Worm (Caenorhabditis elegans) whole organism, L4 larva: ENCODE results near the gene ttc-4.

Source experiments
- D1046.2 ChIP-seq: fragments of 200-800 bp; sonication (Bioruptor generic); IDR thresholded peaks from 2 replicates; pipeline ENCODE4 v1.3.6; 2022; ENCODE audit warnings: missing genetic modification characterization, missing compliant biosample characterization
- F10B5.3 ChIP-seq: sonication (generic microtip); optimal IDR thresholded peaks from 2 replicates; lab custom pipeline; 2016; ENCODE audit warnings: mild to moderate bottlenecking, missing genetic modification characterization, missing compliant biosample characterization
- F44E2.7 ChIP-seq: fragments of 200-800 bp; sonication (Bioruptor generic); IDR thresholded peaks from 2 replicates; pipeline ENCODE4 v2.1.2; 2022; ENCODE audit warnings: missing genetic modification characterization, missing compliant biosample characterization
- F49E8.2 ChIP-seq: sonication (generic microtip); optimal IDR thresholded peaks from 2 replicates; lab custom pipeline; 2016; ENCODE audit warnings: missing compliant biosample characterization, mild to moderate bottlenecking, missing genetic modification characterization, borderline replicate concordance
- R02D3.7 ChIP-seq: fragments of 150-350 bp; sonication (generic microtip); optimal IDR thresholded peaks from 3 replicates; lab custom pipeline; 2014; ENCODE audit warnings: missing biosample characterization, missing genetic modification characterization
- T26A8.4 ChIP-seq: fragments of 200-800 bp; sonication (Bioruptor generic); IDR thresholded peaks from 2 replicates; pipeline ENCODE4 v1.3.6; 2022; ENCODE audit warnings: missing genetic modification characterization, missing compliant biosample characterization
- Y105C5A.15 ChIP-seq: fragments of 200-800 bp; sonication (Bioruptor generic); IDR thresholded peaks from 2 replicates; pipeline ENCODE4 v1.3.6; 2022; ENCODE audit warnings: missing genetic modification characterization, missing compliant biosample characterization
- Y5F2A.4 ChIP-seq: fragments of 200-800 bp; sonication (Bioruptor generic); optimal IDR thresholded peaks from 2 replicates; lab custom pipeline; 2018; ENCODE audit warnings: mild to moderate bottlenecking, missing genetic modification characterization, missing compliant biosample characterization
- Y75B8A.6 ChIP-seq: fragments of 200-800 bp; sonication (Bioruptor generic); IDR thresholded peaks from 2 replicates; pipeline ENCODE4 v1.3.6; 2022; ENCODE audit warnings: missing genetic modification reagents, missing genetic modification characterization, missing compliant biosample characterization
- ZK337.2 ChIP-seq: fragments of 200-800 bp; sonication (Bioruptor generic); IDR thresholded peaks from 2 replicates; pipeline ENCODE4 v1.3.6; 2022; ENCODE audit warnings: missing genetic modification reagents, missing genetic modification characterization, missing compliant biosample characterization
- ZK546.5 ChIP-seq, 2 experiments: sonication (generic microtip); optimal IDR thresholded peaks; 2 replicates each; lab custom pipeline; 2017; ENCODE audit warnings: missing biosample characterization in 2 of 2, missing genetic modification characterization in 2 of 2
- aly-2 ChIP-seq: sonication (generic microtip); optimal IDR thresholded peaks from 2 replicates; lab custom pipeline; 2018; ENCODE audit warnings: missing biosample characterization, missing genetic modification characterization
- ama-1 ChIP-seq: fragments of 150-350 bp; optimal IDR thresholded peaks from 2 replicates; lab custom pipeline; 2014; ENCODE audit warnings: inconsistent platforms, mixed read lengths
- ceh-20 ChIP-seq: fragments of 200-800 bp; sonication (Bioruptor generic); IDR thresholded peaks from 2 replicates; pipeline ENCODE4 v1.3.6; 2022; ENCODE audit warnings: missing genetic modification reagents, missing genetic modification characterization, missing compliant biosample characterization
- ceh-44 ChIP-seq: fragments of 200-800 bp; sonication (Bioruptor generic); IDR thresholded peaks from 2 replicates; pipeline ENCODE4 v1.3.6; 2022; ENCODE audit warnings: missing genetic modification reagents, missing genetic modification characterization, missing compliant biosample characterization
- cey-2 ChIP-seq: sonication (generic microtip); optimal IDR thresholded peaks from 3 replicates; lab custom pipeline; 2017; ENCODE audit warnings: missing genetic modification characterization, mild to moderate bottlenecking, missing compliant biosample characterization, antibody characterized with exemption, borderline replicate concordance; ENCODE audit not compliant: insufficient read depth
- ctbp-1 ChIP-seq: fragments of 200-800 bp; sonication (Bioruptor generic); IDR thresholded peaks from 2 replicates; pipeline ENCODE4 v1.3.6; 2022; ENCODE audit warnings: missing genetic modification reagents, missing genetic modification characterization, missing compliant biosample characterization
- daf-12 ChIP-seq: fragments of 150-350 bp; optimal IDR thresholded peaks from 2 replicates; lab custom pipeline; 2014; ENCODE audit warnings: missing biosample characterization, missing genetic modification reagents, missing genetic modification characterization
- daf-19 ChIP-seq: fragments of 200-800 bp; sonication (Bioruptor generic); conservative IDR thresholded peaks from 2 replicates; pipeline ENCODE4 v1.3.6; 2022; ENCODE audit warnings: missing genetic modification characterization, missing compliant biosample characterization
- dmd-6 ChIP-seq: fragments of 200-800 bp; sonication (Bioruptor generic); IDR thresholded peaks from 2 replicates; pipeline ENCODE4 v1.3.6; 2022; ENCODE audit warnings: missing genetic modification reagents, missing genetic modification characterization, missing compliant biosample characterization
- dmd-9 ChIP-seq: fragments of 200-800 bp; sonication (Bioruptor generic); IDR thresholded peaks from 2 replicates; pipeline ENCODE4 v1.3.6; 2022; ENCODE audit warnings: missing genetic modification reagents, missing genetic modification characterization, missing compliant biosample characterization
- dve-1 ChIP-seq: sonication (generic microtip); optimal IDR thresholded peaks from 2 replicates; lab custom pipeline; 2017; ENCODE audit warnings: antibody characterized with exemption, mild to moderate bottlenecking, missing genetic modification characterization, missing compliant biosample characterization; ENCODE audit not compliant: insufficient read depth
- egl-27 ChIP-seq: sonication (generic microtip); optimal IDR thresholded peaks from 3 replicates; lab custom pipeline; 2017; ENCODE audit warnings: missing biosample characterization, missing genetic modification reagents, missing genetic modification characterization
- gei-8 ChIP-seq: fragments of 200-800 bp; sonication (Bioruptor generic); optimal IDR thresholded peaks from 2 replicates; lab custom pipeline; 2018; ENCODE audit warnings: mild to moderate bottlenecking, missing genetic modification characterization, missing compliant biosample characterization
- hif-1 ChIP-seq, 2 experiments: sonication (generic microtip); optimal IDR thresholded peaks; 2 replicates each; lab custom pipeline; 2016 to 2017; ENCODE audit warnings: missing compliant biosample characterization in 2 of 2, missing genetic modification characterization in 2 of 2, missing genetic modification reagents in 2 of 2, missing genotype in 2 of 2, mild to moderate bottlenecking in 1 of 2
- hlh-30 ChIP-seq: sonication (generic microtip); optimal IDR thresholded peaks from 2 replicates; lab custom pipeline; 2017; ENCODE audit warnings: antibody characterized with exemption, mild to moderate bottlenecking, missing genetic modification characterization, missing compliant biosample characterization; ENCODE audit not compliant: insufficient read depth
- hmg-1.1 ChIP-seq: fragments of 200-800 bp; sonication (Bioruptor generic); IDR thresholded peaks from 2 replicates; pipeline ENCODE4 v1.3.6; 2022; ENCODE audit warnings: missing genetic modification reagents, missing genetic modification characterization, missing compliant biosample characterization
- jun-1 ChIP-seq: fragments of 150-350 bp; optimal IDR thresholded peaks from 2 replicates; lab custom pipeline; 2014; ENCODE audit warnings: missing biosample characterization, missing genetic modification reagents, missing genetic modification characterization
- lin-1 ChIP-seq: fragments of 200-800 bp; sonication (Bioruptor generic); IDR thresholded peaks from 2 replicates; pipeline ENCODE4 v1.3.6; 2022; ENCODE audit warnings: missing genetic modification reagents, missing genetic modification characterization, missing compliant biosample characterization
- lin-13 ChIP-seq: fragments of 150-350 bp; optimal IDR thresholded peaks from 2 replicates; lab custom pipeline; 2014; ENCODE audit warnings: missing biosample characterization, missing genetic modification reagents, missing genetic modification characterization
- lin-15B ChIP-seq: fragments of 150-350 bp; sonication (generic microtip); optimal IDR thresholded peaks from 3 replicates; lab custom pipeline; 2014; ENCODE audit warnings: missing biosample characterization, missing genetic modification characterization
- lin-29 ChIP-seq: fragments of 200-800 bp; sonication (Bioruptor generic); IDR thresholded peaks from 2 replicates; pipeline ENCODE4 v1.3.6; 2022; ENCODE audit warnings: missing genetic modification reagents, missing genetic modification characterization, missing compliant biosample characterization
- lir-3 ChIP-seq: sonication (generic microtip); optimal IDR thresholded peaks from 2 replicates; lab custom pipeline; 2016; ENCODE audit warnings: mild to moderate bottlenecking, missing genetic modification characterization, missing compliant biosample characterization
- madf-9 ChIP-seq: fragments of 200-800 bp; sonication (Bioruptor generic); conservative IDR thresholded peaks from 2 replicates; pipeline ENCODE4 v1.3.6; 2022; ENCODE audit warnings: missing genetic modification reagents, missing genetic modification characterization, missing compliant biosample characterization
- mdl-1 ChIP-seq, 2 experiments: fragments of 150-350 bp in 1 of 2; sonication (generic microtip) in 1 of 2; optimal IDR thresholded peaks; 2 replicates each; lab custom pipeline; 2014 to 2017; ENCODE audit warnings: missing biosample characterization in 2 of 2, missing genetic modification characterization in 2 of 2
- mdt-29 ChIP-seq: fragments of 200-800 bp; sonication (Bioruptor generic); IDR thresholded peaks from 2 replicates; pipeline ENCODE4 v1.3.6; 2022; ENCODE audit warnings: missing genetic modification reagents, missing genetic modification characterization, missing compliant biosample characterization
- mes-2 ChIP-seq: sonication (generic microtip); optimal IDR thresholded peaks from 2 replicates; lab custom pipeline; 2016; ENCODE audit warnings: missing genotype, mild to moderate bottlenecking, missing genetic modification characterization, missing compliant biosample characterization; ENCODE audit not compliant: poor library complexity, severe bottlenecking
- mxl-2 ChIP-seq: fragments of 200-800 bp; sonication (Bioruptor generic); conservative IDR thresholded peaks from 2 replicates; pipeline ENCODE4 v1.3.6; 2022; ENCODE audit warnings: missing genetic modification reagents, missing genetic modification characterization, missing compliant biosample characterization
- nhr-11 ChIP-seq: fragments of 150-350 bp; optimal IDR thresholded peaks from 2 replicates; lab custom pipeline; 2014; ENCODE audit warnings: missing biosample characterization, missing genetic modification characterization
- nhr-41 ChIP-seq: fragments of 200-800 bp; sonication (Bioruptor generic); IDR thresholded peaks from 2 replicates; pipeline ENCODE4 v1.3.6; 2022; ENCODE audit warnings: missing genetic modification reagents, missing genetic modification characterization, missing compliant biosample characterization
- nhr-6 ChIP-seq: fragments of 150-350 bp; optimal IDR thresholded peaks from 2 replicates; lab custom pipeline; 2014; ENCODE audit warnings: missing biosample characterization, missing genetic modification characterization
- php-3 ChIP-seq: fragments of 200-800 bp; sonication (Bioruptor generic); IDR thresholded peaks from 2 replicates; pipeline ENCODE4 v1.3.6; 2022; ENCODE audit warnings: missing genetic modification reagents, missing genetic modification characterization, missing compliant biosample characterization
- saeg-2 ChIP-seq: fragments of 200-800 bp; sonication (Bioruptor generic); IDR thresholded peaks from 2 replicates; pipeline ENCODE4 v1.3.6; 2022; ENCODE audit warnings: missing genetic modification reagents, missing genetic modification characterization, missing compliant biosample characterization
- sdz-12 ChIP-seq: fragments of 200-800 bp; sonication (Bioruptor generic); optimal IDR thresholded peaks from 2 replicates; lab custom pipeline; 2018; ENCODE audit warnings: mild to moderate bottlenecking, missing genetic modification characterization, missing compliant biosample characterization
- snpc-1.2 ChIP-seq: fragments of 200-800 bp; sonication (Bioruptor generic); IDR thresholded peaks from 2 replicates; pipeline ENCODE4 v1.3.6; 2022; ENCODE audit warnings: missing genetic modification reagents, missing genetic modification characterization, missing compliant biosample characterization
- tra-1 ChIP-seq: fragments of 200-800 bp; sonication (Bioruptor generic); IDR thresholded peaks from 2 replicates; pipeline ENCODE4 v1.3.6; 2022; ENCODE audit warnings: missing genetic modification reagents, missing genetic modification characterization, missing compliant biosample characterization
- vab-7 ChIP-seq: fragments of 200-800 bp; sonication (Bioruptor generic); IDR thresholded peaks from 2 replicates; pipeline ENCODE4 v1.3.6; 2022; ENCODE audit warnings: missing genetic modification reagents, missing genetic modification characterization, missing compliant biosample characterization
- zfp-2 ChIP-seq: sonication (generic microtip); optimal IDR thresholded peaks from 2 replicates; lab custom pipeline; 2016; ENCODE audit warnings: mild to moderate bottlenecking, missing genetic modification characterization, missing compliant biosample characterization
- zfp-3 ChIP-seq: fragments of 200-800 bp; sonication (Bioruptor generic); conservative IDR thresholded peaks from 2 replicates; pipeline ENCODE4 v1.3.6; 2022; ENCODE audit warnings: missing genetic modification reagents, missing genetic modification characterization, missing compliant biosample characterization
- zip-11 ChIP-seq: fragments of 200-800 bp; sonication (Bioruptor generic); IDR thresholded peaks from 2 replicates; pipeline ENCODE4 v1.3.6; 2022; ENCODE audit warnings: missing genetic modification characterization, missing compliant biosample characterization
- ztf-7 ChIP-seq: fragments of 150-350 bp; optimal IDR thresholded peaks from 2 replicates; lab custom pipeline; 2014; ENCODE audit warnings: missing biosample characterization, missing genetic modification characterization

ttc-4 gene

DNA sequence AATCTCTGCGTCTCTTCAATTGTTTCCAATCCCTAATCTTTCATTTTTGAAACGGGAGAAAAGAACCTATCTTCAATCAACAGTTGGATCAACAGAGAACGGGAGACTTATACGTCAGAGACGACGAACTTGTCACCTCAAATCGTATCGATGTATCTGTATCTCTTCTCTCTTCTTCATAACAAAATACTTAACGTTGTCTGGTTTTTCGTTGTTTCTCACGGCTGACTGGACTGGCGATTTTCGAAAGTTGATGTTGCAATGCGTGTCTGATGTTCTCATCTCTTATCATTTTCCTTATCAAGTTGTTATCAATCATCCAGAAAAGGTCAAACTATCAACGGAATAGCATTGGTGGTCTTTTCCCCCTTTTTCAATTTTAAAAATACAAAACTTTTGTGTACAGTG is 11.0 kb downstream of the ttc-4 start:
- no peak for TF ChIP-seq lin-1 (GFP tag; lab: Robert Waterston, UW)
- TF ChIP-seq hmg-1.1 (GFP tag; lab: Robert Waterston, UW) = no peak
- no peak for TF ChIP-seq egl-27 (tag; lab: Kevin White, UChicago)
- TF ChIP-seq mxl-2 (GFP tag; lab: Robert Waterston, UW) = no peak
- no peak for TF ChIP-seq madf-9 (GFP tag; lab: Robert Waterston, UW)
- no peak for TF ChIP-seq gei-8 (GFP tag; lab: Kevin White, UChicago)
- TF ChIP-seq aly-2 (tag; lab: Kevin White, UChicago) = no peak
- no peak for TF ChIP-seq ceh-20
- TF ChIP-seq F44E2.7 (GFP tag; lab: Robert Waterston, UW) = no peak
- TF ChIP-seq dve-1 (tag; lab: Kevin White, UChicago) = peak; percentile 68
- 0 out of 2 replicates have a peak, but pooled peaks have one; percentile 5 for TF ChIP-seq tra-1
- no peak for TF ChIP-seq D1046.2 (GFP tag; lab: Robert Waterston, UW)
- no peak for TF ChIP-seq lin-15B (tag; lab: Kevin White, UChicago)
- no peak for TF ChIP-seq nhr-11
- TF ChIP-seq php-3 (GFP tag; lab: Robert Waterston, UW) = peak; percentile 41; the same call in 1 of the 2 replicates
- TF ChIP-seq T26A8.4 (GFP tag; lab: Robert Waterston, UW) = no peak
- TF ChIP-seq ctbp-1 (GFP tag; lab: Robert Waterston, UW) = no peak
- TF ChIP-seq dmd-6 (GFP tag; lab: Robert Waterston, UW) = peak; percentile 63
- no peak for TF ChIP-seq F10B5.3 (tag; lab: Kevin White, UChicago)
- TF ChIP-seq dmd-9 (GFP tag; lab: Robert Waterston, UW) = no peak
- no peak for TF ChIP-seq ZK337.2 (GFP tag; lab: Robert Waterston, UW)
- no peak for TF ChIP-seq jun-1 (tag; lab: Kevin White, UChicago)
- no peak for TF ChIP-seq daf-12
- TF ChIP-seq mdt-29 (GFP tag; lab: Robert Waterston, UW) = no peak
- no peak for TF ChIP-seq lin-13 (GFP tag; lab: Kevin White, UChicago)
- peak; percentile 27 to 84 for TF ChIP-seq mdl-1 (tag; optimal IDR thresholded peaks at IDR 0.05; lab: Kevin White, UChicago)
- no peak for TF ChIP-seq hlh-30
- no peak for TF ChIP-seq R02D3.7 (tag; lab: Kevin White, UChicago)
- TF ChIP-seq Y75B8A.6 = no peak
- no peak for TF ChIP-seq hif-1 (tag; optimal IDR thresholded peaks at IDR 0.05; lab: Kevin White, UChicago)
- TF ChIP-seq mes-2 (tag; lab: Kevin White, UChicago) = no peak
- no peak for TF ChIP-seq daf-19
- no peak for TF ChIP-seq Y5F2A.4
- no peak for TF ChIP-seq Y105C5A.15
- no peak for TF ChIP-seq vab-7 (GFP tag; lab: Robert Waterston, UW)
- TF ChIP-seq nhr-6 (tag; lab: Kevin White, UChicago) = peak; percentile 47
- TF ChIP-seq ZK546.5 (tag; optimal IDR thresholded peaks at IDR 0.05; lab: Kevin White, UChicago) = no peak
- TF ChIP-seq sdz-12 = no peak
- TF ChIP-seq snpc-1.2 = no peak
- no peak for TF ChIP-seq zip-11 (GFP tag; lab: Robert Waterston, UW)
- no peak for TF ChIP-seq ztf-7
- no peak for TF ChIP-seq nhr-41 (GFP tag; lab: Robert Waterston, UW)
- no peak for TF ChIP-seq zfp-3 (GFP tag; lab: Robert Waterston, UW)
- no peak for TF ChIP-seq saeg-2
- TF ChIP-seq ceh-44 (GFP tag; lab: Robert Waterston, UW) = no peak
- no peak for TF ChIP-seq F49E8.2
- peak; percentile 41 for TF ChIP-seq cey-2 (tag; lab: Kevin White, UChicago)
- TF ChIP-seq ama-1 = no peak
- TF ChIP-seq lir-3 (tag; lab: Kevin White, UChicago) = no peak
- no peak for TF ChIP-seq lin-29 (GFP tag; lab: Robert Waterston, UW)
- TF ChIP-seq zfp-2 (tag; lab: Kevin White, UChicago) = no peak
